Worm (Caenorhabditis elegans): ENCODE data around the gene Y54G11A.2.

ce11 chrII:14257943-14258342 is 5.8 kb downstream of the Y54G11A.2 start:
- no peak for TF ChIP-seq fkh-10 (GFP tag; optimal IDR thresholded peaks at IDR 0.05)
- no peak for TF ChIP-seq aha-1 (tag; optimal IDR thresholded peaks at IDR 0.05)
- TF ChIP-seq unc-98 (GFP tag; IDR thresholded peaks at IDR 0.05), result no peak
- no peak for TF ChIP-seq mep-1 (tag; optimal IDR thresholded peaks at IDR 0.05)
- no peak for TF ChIP-seq elt-2 (tag; optimal IDR thresholded peaks at IDR 0.05)
- no peak for TF ChIP-seq ama-1 (optimal IDR thresholded peaks at IDR 0.05)
- TF ChIP-seq pax-3 (tag; optimal IDR thresholded peaks at IDR 0.05), result no peak
- TF ChIP-seq dpl-1 (GFP tag; optimal IDR thresholded peaks at IDR 0.05), result no peak
- TF ChIP-seq unc-62 (GFP tag; optimal IDR thresholded peaks at IDR 0.05), result no peak
- TF ChIP-seq aly-2 (tag; optimal IDR thresholded peaks at IDR 0.05), result no peak
- no peak for TF ChIP-seq zag-1 (tag; optimal IDR thresholded peaks at IDR 0.05)
- TF ChIP-seq egl-27 (tag; optimal IDR thresholded peaks at IDR 0.05), result no peak
- no peak for TF ChIP-seq nhr-11 (tag; optimal IDR thresholded peaks at IDR 0.05)
- no peak for TF ChIP-seq rnt-1 (tag; optimal IDR thresholded peaks at IDR 0.05)
